Worm (Caenorhabditis elegans) whole organism, L2 larva: Measurements from ENCODE around the gene lbp-3.
A peak's percentile ranks its signal among the peaks of the same experiment; 100 is the strongest.

ENCODE experiments used
- C34F6.9 ChIP-seq: fragments of 150-350 bp; optimal IDR thresholded peaks from 2 replicates; lab custom pipeline; 2014; ENCODE audit warnings: missing biosample characterization, missing genetic modification characterization
- F13H6.1 ChIP-seq: sonication (generic microtip); optimal IDR thresholded peaks from 2 replicates; lab custom pipeline; 2016; ENCODE audit warnings: missing genetic modification characterization, missing compliant biosample characterization
- R02D3.7 ChIP-seq: fragments of 150-350 bp; optimal IDR thresholded peaks from 2 replicates; lab custom pipeline; 2014; ENCODE audit warnings: missing biosample characterization, missing genetic modification characterization
- aly-2 ChIP-seq: fragments of 150-350 bp; optimal IDR thresholded peaks from 2 replicates; lab custom pipeline; 2014; ENCODE audit warnings: missing biosample characterization, missing genetic modification characterization
- blmp-1 ChIP-seq: sonication (generic microtip); optimal IDR thresholded peaks from 2 replicates; lab custom pipeline; 2017; ENCODE audit warnings: missing genetic modification characterization, mild to moderate bottlenecking, missing compliant biosample characterization, antibody characterized with exemption, moderate library complexity; ENCODE audit not compliant: insufficient read depth
- ceh-16 ChIP-seq: fragments of 150-350 bp; optimal IDR thresholded peaks from 2 replicates; lab custom pipeline; 2014; ENCODE audit warnings: missing biosample characterization, missing genetic modification characterization
- ceh-82 ChIP-seq: fragments of 150-350 bp; optimal IDR thresholded peaks from 2 replicates; lab custom pipeline; 2014; ENCODE audit warnings: missing biosample characterization, missing genetic modification characterization
- dmd-4 ChIP-seq: sonication (generic microtip); optimal IDR thresholded peaks from 2 replicates; lab custom pipeline; 2017; ENCODE audit warnings: missing biosample characterization, missing genetic modification characterization
- elt-3 ChIP-seq: sonication (generic microtip); optimal IDR thresholded peaks from 2 replicates; lab custom pipeline; 2017; ENCODE audit warnings: missing biosample characterization, missing genetic modification characterization
- fos-1 ChIP-seq: fragments of 150-350 bp; optimal IDR thresholded peaks from 2 replicates; lab custom pipeline; 2014; ENCODE audit warnings: missing biosample characterization, missing genetic modification characterization
- lin-11 ChIP-seq: fragments of 150-350 bp; sonication (generic microtip); optimal IDR thresholded peaks from 2 replicates; lab custom pipeline; 2014; ENCODE audit warnings: missing biosample characterization, missing genetic modification characterization, inconsistent platforms, mixed read lengths
- lin-13 ChIP-seq: fragments of 150-350 bp; optimal IDR thresholded peaks from 2 replicates; lab custom pipeline; 2014; ENCODE audit warnings: missing biosample characterization, missing genetic modification reagents, missing genetic modification characterization
- mab-5 ChIP-seq: fragments of 150-350 bp; optimal IDR thresholded peaks from 2 replicates; lab custom pipeline; 2014; ENCODE audit warnings: missing biosample characterization, missing genetic modification characterization
- mdl-1 ChIP-seq, 2 experiments: fragments of 150-350 bp in 1 of 2; sonication (generic microtip) in 1 of 2; optimal IDR thresholded peaks; 2 replicates each; lab custom pipeline; 2017; ENCODE audit warnings: missing biosample characterization in 2 of 2, missing genetic modification characterization in 2 of 2
- nhr-10 ChIP-seq: sonication (generic microtip); optimal IDR thresholded peaks from 2 replicates; lab custom pipeline; 2017; ENCODE audit warnings: missing biosample characterization, missing genetic modification characterization
- nhr-11 ChIP-seq: fragments of 150-350 bp; optimal IDR thresholded peaks from 2 replicates; lab custom pipeline; 2014; ENCODE audit warnings: missing biosample characterization, missing genetic modification characterization
- nhr-129 ChIP-seq: fragments of 150-350 bp; optimal IDR thresholded peaks from 2 replicates; lab custom pipeline; 2014; ENCODE audit warnings: missing biosample characterization, missing genetic modification characterization
- nhr-237 ChIP-seq: fragments of 150-350 bp; optimal IDR thresholded peaks from 2 replicates; lab custom pipeline; 2014; ENCODE audit warnings: missing biosample characterization, missing genetic modification characterization
- nhr-6 ChIP-seq: fragments of 150-350 bp; optimal IDR thresholded peaks from 2 replicates; lab custom pipeline; 2014; ENCODE audit warnings: missing biosample characterization, missing genetic modification characterization
- nhr-77 ChIP-seq: fragments of 150-350 bp; optimal IDR thresholded peaks from 2 replicates; lab custom pipeline; 2014; ENCODE audit warnings: missing biosample characterization, missing genetic modification characterization
- sma-3 ChIP-seq: sonication (generic microtip); optimal IDR thresholded peaks from 2 replicates; lab custom pipeline; 2016; ENCODE audit warnings: missing genetic modification reagents, missing genetic modification characterization, missing compliant biosample characterization
- sma-9 ChIP-seq, 2 experiments: fragments of 150-350 bp in 1 of 2; sonication (generic microtip) in 1 of 2; optimal IDR thresholded peaks; 2 replicates each; lab custom pipeline; 2014 to 2016; ENCODE audit warnings: missing genetic modification characterization in 2 of 2, mild to moderate bottlenecking in 1 of 2, missing biosample characterization in 1 of 2, missing compliant biosample characterization in 1 of 2, missing genetic modification reagents in 1 of 2, moderate library complexity in 1 of 2
- unc-39 ChIP-seq: fragments of 150-350 bp; optimal IDR thresholded peaks from 2 replicates; lab custom pipeline; 2014; ENCODE audit warnings: missing biosample characterization, missing genetic modification characterization
- unc-55 ChIP-seq: fragments of 150-350 bp; sonication (generic microtip); optimal IDR thresholded peaks from 3 replicates; lab custom pipeline; 2014; ENCODE audit warnings: missing biosample characterization, missing genetic modification reagents, missing genetic modification characterization
- unc-62 ChIP-seq: fragments of 150-350 bp; optimal IDR thresholded peaks from 2 replicates; lab custom pipeline; 2014; ENCODE audit warnings: missing biosample characterization, missing genetic modification reagents, missing genetic modification characterization
- zag-1 ChIP-seq: fragments of 150-350 bp; optimal IDR thresholded peaks from 2 replicates; lab custom pipeline; 2014; ENCODE audit warnings: missing biosample characterization, missing genetic modification characterization
- ztf-1 ChIP-seq: fragments of 200-800 bp; sonication (Bioruptor generic); conservative IDR thresholded peaks from 2 replicates; pipeline ENCODE4 v1.3.6; 2022; ENCODE audit warnings: missing genetic modification characterization, missing compliant biosample characterization
- ztf-11 ChIP-seq: sonication (generic microtip); optimal IDR thresholded peaks from 2 replicates; lab custom pipeline; 2017; ENCODE audit warnings: missing biosample characterization, missing genetic modification characterization
- ztf-4 ChIP-seq: fragments of 150-350 bp; optimal IDR thresholded peaks from 2 replicates; lab custom pipeline; 2014; ENCODE audit warnings: missing biosample characterization, missing genetic modification characterization

lbp-3 gene

ce11 chrX:3270806-3271205, 13.6 kb downstream of the lbp-3 start, which contains the start of gene sul-1:
sul-1 (minus strand) TSS chrX:3270906.
- no peak for TF ChIP-seq F13H6.1 (tag; lab: Kevin White, UChicago)
- TF ChIP-seq sma-3, result no peak
- TF ChIP-seq nhr-77 (tag; lab: Kevin White, UChicago), result no peak
- no peak for TF ChIP-seq unc-39 (tag; lab: Kevin White, UChicago)
- TF ChIP-seq ztf-4 (tag; lab: Kevin White, UChicago), result no peak
- TF ChIP-seq elt-3 (tag; lab: Kevin White, UChicago), result no peak
- no peak for TF ChIP-seq C34F6.9 (tag; lab: Kevin White, UChicago)
- no peak for TF ChIP-seq nhr-237 (tag; lab: Kevin White, UChicago)
- TF ChIP-seq unc-55 (GFP tag; lab: Kevin White, UChicago), result no peak
- no peak for TF ChIP-seq ceh-16
- TF ChIP-seq ztf-11 (tag; lab: Kevin White, UChicago), result no peak

ce11 chrX:3271673-3272072, 14.5 kb downstream of the lbp-3 start, which contains the start of gene K09C4.9:
K09C4.9 (minus strand) TSS chrX:3271773.
- TF ChIP-seq dmd-4 (tag; lab: Kevin White, UChicago) (no peak), ztf-4 (tag; lab: Kevin White, UChicago) (no peak), C34F6.9 (tag; lab: Kevin White, UChicago) (no peak)
- TF ChIP-seq, all 48 proteins: peak for 0

- TF ChIP-seq nhr-6 (tag; lab: Kevin White, UChicago), result no peak
- no peak for TF ChIP-seq nhr-129 (tag; lab: Kevin White, UChicago)
- TF ChIP-seq nhr-10 (tag; lab: Kevin White, UChicago), result no peak
- TF ChIP-seq ceh-82 (tag; lab: Kevin White, UChicago), result no peak
- TF ChIP-seq ztf-1 (GFP tag; lab: Robert Waterston, UW), result no peak
- TF ChIP-seq aly-2, result no peak
- no peak for TF ChIP-seq lin-13 (GFP tag; lab: Kevin White, UChicago)
- no peak for TF ChIP-seq lin-11 (tag; lab: Kevin White, UChicago)
- TF ChIP-seq F13H6.1 (tag; lab: Kevin White, UChicago), result no peak
- no peak for TF ChIP-seq R02D3.7 (tag; lab: Kevin White, UChicago)
- TF ChIP-seq nhr-77 (tag; lab: Kevin White, UChicago), result no peak
- no peak for TF ChIP-seq nhr-11 (tag; lab: Kevin White, UChicago)
- TF ChIP-seq unc-62 (GFP tag; lab: Kevin White, UChicago), result no peak
- TF ChIP-seq nhr-237 (tag; lab: Kevin White, UChicago), result no peak
- TF ChIP-seq, all 48 proteins: peak for 0
Observed at ce11 chrX:3272580-3272979, 15.4 kb downstream of the lbp-3 start, which contains the start of gene K09C4.7. K09C4.7 (plus strand) TSS chrX:3272880.

ce11 chrX:3280130-3280529, 23.0 kb downstream of the lbp-3 start, which contains the start of gene K09C4.10:
K09C4.10 (minus strand) TSS chrX:3280230.
- TF ChIP-seq zag-1 (tag; lab: Kevin White, UChicago), result no peak
- TF ChIP-seq dmd-4 (tag; lab: Kevin White, UChicago), result no peak
- TF ChIP-seq R02D3.7 (tag; lab: Kevin White, UChicago), result no peak
- no peak for TF ChIP-seq nhr-10 (tag; lab: Kevin White, UChicago)
- no peak for TF ChIP-seq nhr-6 (tag; lab: Kevin White, UChicago)
- TF ChIP-seq nhr-237 (tag; lab: Kevin White, UChicago), result no peak
- TF ChIP-seq, all 48 proteins: peak for 0

- TF ChIP-seq blmp-1 (tag; lab: Kevin White, UChicago), result no peak
- peak; percentile 17 for TF ChIP-seq fos-1 (tag; lab: Kevin White, UChicago)
- TF ChIP-seq, all 48 proteins: peak for 1
Observed at ce11 chrX:3282306-3282705, 25.1 kb downstream of the lbp-3 start, which contains the start of gene K09C4.5. K09C4.5 (plus strand) TSS chrX:3282631.

- TF ChIP-seq sma-9 (GFP tag; optimal IDR thresholded peaks at IDR 0.05; lab: Kevin White, UChicago) (peak; percentile 36), sma-9 (tag; optimal IDR thresholded peaks at IDR 0.05; lab: Kevin White, UChicago) (no peak), ztf-4 (tag; lab: Kevin White, UChicago) (no peak), F13H6.1 (tag; lab: Kevin White, UChicago) (peak; percentile 13), unc-55 (GFP tag; lab: Kevin White, UChicago) (no peak), fos-1 (tag; lab: Kevin White, UChicago) (peak; percentile 47)
Observed at ce11 chrX:3283189-3283588, 26.0 kb downstream of the lbp-3 start.

- TF ChIP-seq mdl-1 (tag; optimal IDR thresholded peaks at IDR 0.05; lab: Kevin White, UChicago) (no peak), mab-5 (no peak), lin-11 (tag; lab: Kevin White, UChicago) (no peak)
Observed at ce11 chrX:3284967-3285366, 27.8 kb downstream of the lbp-3 start.
